Worm (Caenorhabditis elegans) whole organism, L4/young adult: Measurements from ENCODE around the gene ZK856.7.

ENCODE experiments used
- dao-5 ChIP-seq: sonication (generic microtip); optimal IDR thresholded peaks from 2 replicates; lab custom pipeline; 2016; ENCODE audit warnings: missing genotype, missing genetic modification characterization, moderate library complexity, missing compliant biosample characterization
- him-1 ChIP-seq: sonication (generic microtip); optimal IDR thresholded peaks from 2 replicates; lab custom pipeline; 2016; ENCODE audit warnings: missing genotype, missing genetic modification reagents, missing genetic modification characterization, missing compliant biosample characterization

- TF ChIP-seq him-1 (tag; lab: Kevin White, UChicago) = no peak
- no peak for TF ChIP-seq dao-5 (tag; lab: Kevin White, UChicago)
These were observed 22.7 kb downstream of the ZK856.7 start for ce11 chrV:10224619-10225018.
